Worm (Caenorhabditis elegans) whole organism, L4/young adult: Measurements from ENCODE around the gene R53.5.

Experiments used
- W03F9.2 ChIP-seq: fragments of 150-350 bp; optimal IDR thresholded peaks from 2 replicates; lab custom pipeline; 2014; ENCODE audit warnings: missing biosample characterization, missing genetic modification characterization
- dao-5 ChIP-seq: sonication (generic microtip); optimal IDR thresholded peaks from 2 replicates; lab custom pipeline; 2016; ENCODE audit warnings: missing genotype, missing genetic modification characterization, moderate library complexity, missing compliant biosample characterization
- him-1 ChIP-seq: sonication (generic microtip); optimal IDR thresholded peaks from 2 replicates; lab custom pipeline; 2016; ENCODE audit warnings: missing genotype, missing genetic modification reagents, missing genetic modification characterization, missing compliant biosample characterization

R53.5 gene

ce11 chrII:9992474-9992873 is 22.2 kb upstream of the R53.5 start:
- TF ChIP-seq W03F9.2 (tag; lab: Kevin White, UChicago) = no peak
- TF ChIP-seq him-1 (tag; lab: Kevin White, UChicago) = no peak
- TF ChIP-seq dao-5 = no peak

DNA sequence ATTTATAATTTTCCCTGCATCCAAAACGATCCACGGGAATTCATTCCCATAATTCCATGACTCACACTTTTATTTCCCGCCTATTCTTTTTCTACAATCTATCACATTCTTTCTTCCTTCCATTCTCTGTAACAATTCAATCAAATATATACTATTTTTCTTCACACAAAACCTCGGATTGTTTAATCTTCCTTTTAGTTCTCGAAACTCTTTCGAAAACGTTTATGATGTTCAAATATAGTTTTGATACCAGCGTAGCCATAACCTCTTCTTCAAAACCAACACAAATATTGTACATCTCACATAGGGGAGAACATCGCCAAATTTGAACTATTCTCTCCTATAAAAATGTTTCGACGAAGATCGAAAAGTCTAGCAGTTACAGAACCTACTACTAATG is 20.5 kb upstream of the R53.5 start, which contains the start of gene lec-3:
TSS of gene lec-3 (plus strand) at position 301 of the 400 bp plus-strand sequence.
- TF ChIP-seq him-1 (tag; lab: Kevin White, UChicago) (no peak), W03F9.2 (tag; lab: Kevin White, UChicago) (no peak), dao-5 (no peak)

- no peak for TF ChIP-seq W03F9.2 (tag; lab: Kevin White, UChicago)
- no peak for TF ChIP-seq him-1 (tag; lab: Kevin White, UChicago)
- no peak for TF ChIP-seq dao-5
Measured at ce11 chrII:9989533-9989932, 19.2 kb upstream of the R53.5 start.

DNA sequence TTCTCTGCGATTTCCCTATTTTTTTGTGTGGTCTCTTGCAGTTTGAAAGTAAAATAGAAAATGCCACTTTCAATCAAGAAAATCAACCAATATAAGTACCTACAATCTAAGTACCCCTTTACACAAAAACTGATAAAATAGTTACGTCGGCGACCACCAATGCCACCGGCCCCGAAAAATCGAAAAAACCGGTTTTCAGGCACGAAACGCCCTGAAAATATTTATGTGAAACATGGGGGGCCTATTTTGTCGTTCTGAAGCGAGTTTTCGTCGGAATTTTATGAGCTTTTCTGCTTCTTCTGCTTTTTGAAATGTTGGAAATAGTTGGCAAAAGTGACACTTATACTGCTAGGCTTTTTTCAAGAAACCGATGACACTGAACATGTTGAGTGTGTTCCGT is 18.3 kb upstream of the R53.5 start:
- TF ChIP-seq him-1 (tag; lab: Kevin White, UChicago) = no peak
- no peak for TF ChIP-seq W03F9.2 (tag; lab: Kevin White, UChicago)
- no peak for TF ChIP-seq dao-5

ce11 chrII:9986635-9987575 is 16.6 kb upstream of the R53.5 start:
- no peak for TF ChIP-seq him-1 (tag; lab: Kevin White, UChicago)
- no peak for TF ChIP-seq dao-5
- no peak for TF ChIP-seq W03F9.2 (tag; lab: Kevin White, UChicago)

ce11 chrII:9984866-9985336 is 14.6 kb upstream of the R53.5 start:
- no peak for TF ChIP-seq him-1 (tag; lab: Kevin White, UChicago)
- no peak for TF ChIP-seq dao-5
- no peak for TF ChIP-seq W03F9.2 (tag; lab: Kevin White, UChicago)

DNA sequence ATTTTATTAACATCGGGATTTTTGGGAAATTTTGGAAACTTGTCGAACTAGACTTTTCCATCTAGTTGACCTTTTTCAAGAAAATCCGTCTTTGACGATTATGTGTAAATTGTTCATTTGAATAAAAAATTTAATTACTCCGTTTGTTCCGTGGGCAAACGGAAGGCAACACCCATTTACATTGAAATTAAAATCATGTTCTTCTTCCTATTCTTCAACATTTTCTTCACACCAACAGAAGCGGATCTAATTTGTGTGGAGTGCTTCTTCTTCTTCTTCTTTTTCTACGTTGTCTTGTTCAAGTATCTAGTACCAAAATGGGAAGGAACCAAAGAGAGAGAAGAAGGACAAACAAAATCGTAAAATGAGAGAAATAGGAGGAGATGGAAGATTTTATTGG is 12.1 kb upstream of the R53.5 start:
- no peak for TF ChIP-seq dao-5
- no peak for TF ChIP-seq W03F9.2 (tag; lab: Kevin White, UChicago)
- no peak for TF ChIP-seq him-1 (tag; lab: Kevin White, UChicago)

DNA sequence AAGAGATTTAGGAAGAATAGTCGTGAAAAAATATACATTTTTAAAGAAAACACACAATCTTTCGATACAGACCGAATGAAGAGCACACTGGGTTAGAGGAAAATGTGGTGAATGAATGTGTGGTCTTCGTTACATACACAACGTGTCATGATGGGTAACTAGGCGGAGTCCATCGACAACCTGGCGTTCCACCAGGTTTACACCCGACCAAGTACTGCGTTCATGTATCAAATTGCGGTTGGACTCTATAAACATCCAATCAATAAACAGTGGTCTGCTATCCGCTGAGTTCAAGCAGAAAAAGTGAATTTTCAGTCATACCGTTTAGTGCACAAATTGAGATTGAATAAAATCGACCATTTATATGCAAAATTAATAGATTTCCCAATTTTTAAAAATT is 11.5 kb upstream of the R53.5 start, which contains the start of gene sdz-38:
TSS of gene sdz-38 (minus strand) at position 101 of the 400 bp plus-strand sequence.
- no peak for TF ChIP-seq W03F9.2 (tag; lab: Kevin White, UChicago)
- no peak for TF ChIP-seq him-1 (tag; lab: Kevin White, UChicago)

DNA sequence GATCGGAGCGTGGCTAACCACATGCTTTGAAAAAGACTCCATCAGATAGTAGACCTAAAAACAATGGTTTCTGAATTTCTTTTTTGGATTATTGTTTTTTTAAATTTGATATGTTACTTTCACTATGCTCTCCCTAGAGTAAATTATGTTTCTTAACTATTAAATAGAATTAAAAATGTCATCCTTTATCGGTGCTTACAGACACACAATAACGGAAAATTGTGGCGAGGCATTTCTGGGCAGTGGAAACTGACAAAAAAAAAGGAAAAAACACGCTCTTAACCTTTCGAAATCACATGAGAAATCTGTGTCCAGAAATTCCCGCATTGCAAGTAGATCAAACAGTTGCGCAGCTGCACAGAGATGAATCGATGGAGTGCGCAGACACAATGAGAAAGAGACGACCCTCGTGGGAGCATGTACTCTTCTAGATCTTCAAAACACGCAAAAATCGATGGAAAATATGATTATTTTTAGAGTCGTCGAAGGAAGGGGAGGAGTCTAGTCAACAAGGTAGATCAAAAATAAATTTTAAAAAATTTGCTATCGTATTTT is 9.9 kb upstream of the R53.5 start, which contains the start of gene ZK892.6:
TSS of gene ZK892.6 (minus strand) at position 51 of the 555 bp plus-strand sequence.
- no peak for TF ChIP-seq W03F9.2 (tag; lab: Kevin White, UChicago)
- TF ChIP-seq dao-5 = no peak
- TF ChIP-seq him-1 (tag; lab: Kevin White, UChicago) = no peak

DNA sequence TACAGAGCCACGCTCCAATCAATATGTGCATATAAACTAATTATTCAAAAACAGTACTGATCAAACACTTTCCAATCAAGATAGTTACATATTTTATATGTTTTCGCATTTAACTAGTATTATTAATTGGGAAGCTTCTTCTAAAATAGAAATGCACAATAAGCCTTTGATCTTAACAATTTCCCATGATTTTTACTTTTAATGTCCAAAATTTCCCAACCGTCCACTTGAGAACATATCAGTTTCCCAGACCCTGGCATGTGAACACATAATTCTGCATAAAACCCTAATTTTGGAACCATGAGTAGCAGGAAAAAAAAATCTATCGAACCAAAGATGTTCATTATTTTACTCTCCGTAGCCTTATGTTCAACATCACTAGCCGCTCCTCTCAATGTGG is 6.1 kb upstream of the R53.5 start, which contains the start of gene R53.8:
TSS of gene R53.8 (plus strand) at position 301 of the 400 bp plus-strand sequence.
- TF ChIP-seq dao-5 = no peak
- no peak for TF ChIP-seq W03F9.2 (tag; lab: Kevin White, UChicago)
- no peak for TF ChIP-seq him-1 (tag; lab: Kevin White, UChicago)

ce11 chrII:9974967-9975366 is 4.7 kb upstream of the R53.5 start, which contains the start of gene aakg-5:
aakg-5 (minus strand) TSS chrII:9975125.
- no peak for TF ChIP-seq him-1 (tag; lab: Kevin White, UChicago)
- no peak for TF ChIP-seq dao-5
- no peak for TF ChIP-seq W03F9.2 (tag; lab: Kevin White, UChicago)

- TF ChIP-seq him-1 (tag; lab: Kevin White, UChicago) (no peak), dao-5 (no peak), W03F9.2 (tag; lab: Kevin White, UChicago) (no peak)
Measured at ce11 chrII:9974210-9974609, 3.9 kb upstream of the R53.5 start.

ce11 chrII:9967999-9968706 is 2.1 kb downstream of the R53.5 start, which contains the start of the genes R53.4 and psf-1:
R53.4 (minus strand) TSS chrII:9968049.
psf-1 (plus strand) TSS chrII:9968673.
- TF ChIP-seq dao-5 (no peak), W03F9.2 (tag; lab: Kevin White, UChicago) (peak; percentile 75), him-1 (tag; lab: Kevin White, UChicago) (peak; percentile 43)
